Worm (Caenorhabditis elegans): ENCODE measurements around the gene F44E5.2.

F44E5.2 gene

ce11 chrII:11813895-11814369 is 47.4 kb downstream of the F44E5.2 start, which contains the start of gene F43G6.8 (continued):
- TF ChIP-seq nhr-23 (tag; optimal IDR thresholded peaks at IDR 0.05) (peak; percentile 35), nhr-28 (tag; optimal IDR thresholded peaks at IDR 0.05) (no peak), pqm-1 (tag; optimal IDR thresholded peaks at IDR 0.05) (peak; percentile 14), unc-62 (GFP tag; optimal IDR thresholded peaks at IDR 0.05) (no peak), aly-2 (tag; optimal IDR thresholded peaks at IDR 0.05) (no peak), ceh-28 (tag; optimal IDR thresholded peaks at IDR 0.05) (no peak), mdl-1 (tag; optimal IDR thresholded peaks at IDR 0.05) (no peak), skn-1 (tag; optimal IDR thresholded peaks at IDR 0.05) (no peak), pha-4 (tag; optimal IDR thresholded peaks at IDR 0.05) (no peak), lin-15B (tag; optimal IDR thresholded peaks at IDR 0.05) (peak; percentile 11), nhr-25 (tag; optimal IDR thresholded peaks at IDR 0.05) (peak; percentile 13), zag-1 (tag; optimal IDR thresholded peaks at IDR 0.05) (no peak)

DNA sequence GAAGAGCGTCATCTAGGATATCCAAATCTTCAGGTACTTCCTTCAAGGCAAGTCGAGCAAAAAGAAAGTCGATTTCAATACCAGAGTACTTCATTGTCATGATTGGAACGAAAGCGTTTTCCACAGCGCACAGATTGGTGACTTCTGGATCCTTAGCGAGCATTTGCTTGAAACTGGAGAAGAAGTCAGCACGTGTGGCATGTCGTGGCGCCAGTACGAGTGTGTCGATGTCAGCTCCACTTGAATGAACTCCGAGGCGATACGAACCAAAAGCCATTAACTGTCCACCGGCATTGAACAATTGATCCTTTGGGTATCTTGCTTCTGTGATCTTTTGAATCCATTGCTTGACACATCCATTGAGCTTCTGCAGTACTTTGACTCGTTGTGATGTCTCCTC is 49.4 kb downstream of the F44E5.2 start:
- TF ChIP-seq ztf-4 (tag; optimal IDR thresholded peaks at IDR 0.05) (no peak), pha-4 (tag; optimal IDR thresholded peaks at IDR 0.05) (no peak), sea-2 (GFP tag; optimal IDR thresholded peaks at IDR 0.05) (no peak), ztf-11 (tag; optimal IDR thresholded peaks at IDR 0.05) (no peak), nhr-76 (tag; optimal IDR thresholded peaks at IDR 0.05) (no peak), unc-62 (GFP tag; optimal IDR thresholded peaks at IDR 0.05) (no peak), nhr-43 (tag; optimal IDR thresholded peaks at IDR 0.05; ENCODE audit: poor library complexity, severe bottlenecking) (no peak)

- TF ChIP-seq ceh-28 (tag; optimal IDR thresholded peaks at IDR 0.05) (no peak), ceh-16 (tag; optimal IDR thresholded peaks at IDR 0.05) (no peak), pqm-1 (tag; optimal IDR thresholded peaks at IDR 0.05) (no peak), R02D3.7 (tag; optimal IDR thresholded peaks at IDR 0.05) (no peak), nhr-12 (tag; optimal IDR thresholded peaks at IDR 0.05) (no peak), unc-39 (tag; optimal IDR thresholded peaks at IDR 0.05) (no peak), tbx-2 (tag; optimal IDR thresholded peaks at IDR 0.05) (no peak), nhr-28 (tag; optimal IDR thresholded peaks at IDR 0.05) (no peak)
These were observed 49.9 kb downstream of the F44E5.2 start, which contains the start of gene pap-3 for ce11 chrII:11816475-11816874. pap-3 (minus strand) TSS chrII:11816575.

Measured in whole organism, L3 larva.